Worm (Caenorhabditis elegans) whole organism, L4/young adult: ENCODE data around the gene act-5.

Source experiments
- W03F9.2 ChIP-seq: fragments of 150-350 bp; optimal IDR thresholded peaks from 2 replicates; lab custom pipeline; 2014; ENCODE audit warnings: missing biosample characterization, missing genetic modification characterization
- dao-5 ChIP-seq: sonication (generic microtip); optimal IDR thresholded peaks from 2 replicates; lab custom pipeline; 2016; ENCODE audit warnings: missing genotype, missing genetic modification characterization, moderate library complexity, missing compliant biosample characterization
- him-1 ChIP-seq: sonication (generic microtip); optimal IDR thresholded peaks from 2 replicates; lab custom pipeline; 2016; ENCODE audit warnings: missing genotype, missing genetic modification reagents, missing genetic modification characterization, missing compliant biosample characterization

DNA sequence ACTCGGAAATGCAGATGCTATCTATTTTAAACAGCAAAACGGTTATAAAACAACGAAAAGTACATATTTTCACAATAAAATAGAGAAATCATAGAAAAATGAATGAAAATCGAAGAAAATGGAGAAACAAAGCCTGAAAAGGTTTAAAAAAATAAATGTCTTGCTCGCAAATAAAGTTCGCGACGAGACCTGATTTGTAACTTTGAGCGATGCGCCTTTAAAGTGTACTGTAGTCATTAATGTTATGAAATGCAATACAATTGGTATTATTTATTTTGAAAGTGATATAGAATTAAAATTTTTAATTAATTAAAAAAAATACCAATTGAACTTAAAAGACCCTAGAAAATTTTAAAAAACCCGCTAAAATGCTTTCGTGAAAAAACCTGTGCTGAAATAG is 44.6 kb downstream of the act-5 start:
- TF ChIP-seq dao-5 (no peak), W03F9.2 (tag; lab: Kevin White, UChicago) (no peak), him-1 (tag; lab: Kevin White, UChicago) (no peak)
